Fruit fly (Drosophila melanogaster) whole organism, embryonic: ENCODE data around the gene CG44001.

Experiments used
- CG14441 ChIP-seq: fragments of 200-800 bp; sonication (Bioruptor generic); IDR thresholded peaks from 2 replicates; pipeline ENCODE4 v1.3.6; 2022; ENCODE audit warnings: missing biosample characterization, missing genetic modification characterization
- CrebB ChIP-seq: fragments of 200-800 bp; sonication (Bioruptor generic); optimal IDR thresholded peaks from 3 replicates; lab custom pipeline; 2018; ENCODE audit warnings: missing biosample characterization, mild to moderate bottlenecking, missing genetic modification characterization
- NK7.1 ChIP-seq: fragments of 200-800 bp; sonication (Bioruptor generic); optimal IDR thresholded peaks from 3 replicates; lab custom pipeline; 2016; ENCODE audit warnings: missing biosample characterization, missing genetic modification characterization
- Spps ChIP-seq: fragments of 200-800 bp; sonication (Bioruptor generic); optimal IDR thresholded peaks from 2 replicates; lab custom pipeline; 2018; ENCODE audit warnings: missing biosample characterization, mild to moderate bottlenecking, missing genetic modification characterization
- ab ChIP-seq: fragments of 200-800 bp; sonication (Bioruptor generic); optimal IDR thresholded peaks from 2 replicates; lab custom pipeline; 2016; ENCODE audit warnings: missing biosample characterization, missing genetic modification characterization
- ac ChIP-seq: fragments of 200-800 bp; sonication (Bioruptor generic); optimal IDR thresholded peaks from 3 replicates; lab custom pipeline; 2017; ENCODE audit warnings: missing biosample characterization, mild to moderate bottlenecking, missing genetic modification characterization
- chm ChIP-seq: fragments of 200-800 bp; sonication (Bioruptor generic); IDR thresholded peaks from 2 replicates; pipeline ENCODE4 v1.3.6; 2022; ENCODE audit warnings: missing biosample characterization, missing genetic modification characterization
- chn ChIP-seq: fragments of 200-800 bp; sonication (Bioruptor generic); optimal IDR thresholded peaks from 2 replicates; lab custom pipeline; 2016; ENCODE audit warnings: missing biosample characterization, missing genetic modification characterization
- fru ChIP-seq: fragments of >200 bp; optimal IDR thresholded peaks from 2 replicates; lab custom pipeline; 2017
- h ChIP-seq: fragments of >200 bp; optimal IDR thresholded peaks from 2 replicates; lab custom pipeline; 2017
- kni ChIP-seq: fragments of 200-800 bp; sonication (Bioruptor generic); optimal IDR thresholded peaks from 3 replicates; lab custom pipeline; 2017; ENCODE audit warnings: mild to moderate bottlenecking, missing biosample characterization, missing genetic modification reagents, missing genetic modification characterization
- sim ChIP-seq: fragments of 200-800 bp; sonication (Bioruptor generic); IDR thresholded peaks from 2 replicates; pipeline ENCODE4 v1.3.6; 2022; ENCODE audit warnings: missing biosample characterization, missing genetic modification characterization

- TF ChIP-seq fru (lab: Kevin White, UChicago) (no peak), kni (no peak), NK7.1 (GFP tag; lab: Kevin White, UChicago) (no peak), ab (GFP tag; lab: Kevin White, UChicago) (no peak), ac (GFP tag; lab: Kevin White, UChicago) (no peak), sim (GFP tag; lab: Robert Waterston, UW) (no peak), CG14441 (GFP tag; lab: Robert Waterston, UW) (no peak), h (lab: Kevin White, UChicago) (no peak), Spps (tag; lab: Kevin White, UChicago) (no peak), chm (no peak), CrebB (tag; lab: Kevin White, UChicago) (no peak), chn (GFP tag; lab: Kevin White, UChicago) (no peak)
Observed at dm6 chr2L:5080225-5080867, 37.3 kb downstream of the CG44001 start.
